Fruit fly (Drosophila melanogaster): ENCODE measurements around the gene norpA.

DNA sequence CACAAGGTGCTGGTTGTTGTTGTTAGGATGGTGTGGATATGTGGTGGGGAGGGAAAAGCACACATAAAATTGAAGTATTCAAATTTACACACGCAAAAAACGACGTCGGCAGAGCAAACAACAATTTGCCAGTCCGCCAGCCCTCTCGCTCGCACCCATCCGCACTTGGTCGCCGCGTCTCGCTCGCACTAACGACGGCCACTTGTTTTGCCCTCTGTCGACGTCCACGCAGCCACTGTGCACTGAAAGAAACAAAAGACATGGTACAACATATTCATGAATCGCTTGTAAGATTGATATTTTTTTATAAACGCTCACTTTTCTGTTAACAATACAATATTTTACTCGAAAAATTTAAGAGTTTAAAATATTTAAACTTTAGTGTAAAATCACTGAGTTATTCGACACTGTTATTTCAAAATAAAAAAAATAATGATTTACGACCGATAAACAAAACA is 1.5 kb downstream of the norpA start:
- peak; percentile 79 for TF ChIP-seq Smox (GFP tag; optimal IDR thresholded peaks at IDR 0.05)
- TF ChIP-seq CG3919 (GFP tag; optimal IDR thresholded peaks at IDR 0.05): peak; percentile 71
- TF ChIP-seq eg (GFP tag; IDR thresholded peaks at IDR 0.05): peak; percentile 84
- TF ChIP-seq CG6854 (GFP tag; optimal IDR thresholded peaks at IDR 0.05): peak; percentile 13
- no peak for TF ChIP-seq Hr38 (GFP tag; optimal IDR thresholded peaks at IDR 0.05)
- no peak for TF ChIP-seq dac (GFP tag; optimal IDR thresholded peaks at IDR 0.05)
- TF ChIP-seq dsx (GFP tag; optimal IDR thresholded peaks at IDR 0.05; ENCODE audit: poor library complexity, severe bottlenecking): peak; percentile 38
- TF ChIP-seq CG8632 (GFP tag; optimal IDR thresholded peaks at IDR 0.05): peak; percentile 60
- peak; percentile 91 for TF ChIP-seq svp (GFP tag)
- peak; percentile 6 for TF ChIP-seq CG1621 (tag; optimal IDR thresholded peaks at IDR 0.05)

Measured in whole organism, prepupa.